Worm (Caenorhabditis elegans): Measurements from ENCODE around the gene ZK669.5.

ce11 chrII:7983454-7983853, 36.8 kb upstream of the ZK669.5 start:
- no peak for TF ChIP-seq ama-1 (optimal IDR thresholded peaks at IDR 0.05)
- TF ChIP-seq spr-1 (tag; optimal IDR thresholded peaks at IDR 0.05): no peak
- no peak for TF ChIP-seq pha-4 (GFP tag; IDR thresholded peaks at IDR 0.05)
- no peak for TF ChIP-seq pha-4 (tag; optimal IDR thresholded peaks at IDR 0.05)
